Worm (Caenorhabditis elegans) whole organism, L3 larva: ENCODE results near the gene W08F4.13.
A peak's percentile ranks its signal among the peaks of the same experiment; 100 is the strongest.

Source experiments
- ZK546.5 ChIP-seq: sonication (generic microtip); optimal IDR thresholded peaks from 2 replicates; lab custom pipeline; 2017; ENCODE audit warnings: missing biosample characterization, missing genetic modification characterization
- aly-2 ChIP-seq: fragments of 150-350 bp; optimal IDR thresholded peaks from 2 replicates; lab custom pipeline; 2014; ENCODE audit warnings: missing biosample characterization, missing genetic modification characterization
- ama-1 ChIP-seq: fragments of 150-350 bp; optimal IDR thresholded peaks from 2 replicates; lab custom pipeline; 2018
- ceh-28 ChIP-seq: fragments of 150-350 bp; optimal IDR thresholded peaks from 2 replicates; lab custom pipeline; 2014; ENCODE audit warnings: missing biosample characterization, missing genetic modification reagents, missing genetic modification characterization
- ceh-82 ChIP-seq: fragments of 150-350 bp; optimal IDR thresholded peaks from 2 replicates; lab custom pipeline; 2014; ENCODE audit warnings: missing biosample characterization, missing genetic modification characterization
- ceh-9 ChIP-seq: sonication (generic microtip); optimal IDR thresholded peaks from 2 replicates; lab custom pipeline; 2018; ENCODE audit warnings: missing biosample characterization, missing genetic modification characterization
- daf-12 ChIP-seq: fragments of 150-350 bp; optimal IDR thresholded peaks from 2 replicates; lab custom pipeline; 2014; ENCODE audit warnings: missing biosample characterization, missing genetic modification reagents, missing genetic modification characterization
- egl-27 ChIP-seq: sonication (generic microtip); optimal IDR thresholded peaks from 4 replicates; lab custom pipeline; 2017; ENCODE audit warnings: missing biosample characterization, missing genetic modification reagents, missing genetic modification characterization
- egl-5 ChIP-seq: fragments of 150-350 bp; optimal IDR thresholded peaks from 2 replicates; lab custom pipeline; 2017; ENCODE audit warnings: missing biosample characterization, missing genetic modification reagents, missing genetic modification characterization, inconsistent platforms
- elt-2 ChIP-seq: sonication (generic microtip); optimal IDR thresholded peaks from 2 replicates; lab custom pipeline; 2016; ENCODE audit warnings: missing genetic modification reagents, mild to moderate bottlenecking, missing genetic modification characterization, missing compliant biosample characterization
- elt-3 ChIP-seq, 3 experiments: fragments of 150-350 bp in 1 of 3; sonication (generic microtip) in 2 of 3; optimal IDR thresholded peaks; 2 replicates in 2 of 3; 4 replicates in 1 of 3; lab custom pipeline; 2014 to 2017; ENCODE audit warnings: missing biosample characterization in 3 of 3, missing genetic modification characterization in 3 of 3
- eor-1 ChIP-seq, 2 experiments: fragments of 150-350 bp; optimal IDR thresholded peaks; 2 replicates each; lab custom pipeline; 2014 to 2018; ENCODE audit warnings: missing biosample characterization in 2 of 2, missing genetic modification characterization in 2 of 2
- fkh-10 ChIP-seq: sonication (generic microtip); optimal IDR thresholded peaks from 2 replicates; lab custom pipeline; 2017; ENCODE audit warnings: missing biosample characterization, missing genetic modification reagents, missing genetic modification characterization
- fkh-2 ChIP-seq: fragments of 150-350 bp; optimal IDR thresholded peaks from 2 replicates; lab custom pipeline; 2014; ENCODE audit warnings: missing biosample characterization, missing genetic modification reagents, missing genetic modification characterization
- fos-1 ChIP-seq: fragments of 150-350 bp; optimal IDR thresholded peaks from 2 replicates; lab custom pipeline; 2014; ENCODE audit warnings: missing biosample characterization, missing genetic modification characterization
- hmg-11 ChIP-seq: sonication (generic microtip); optimal IDR thresholded peaks from 2 replicates; lab custom pipeline; 2016; ENCODE audit warnings: missing genetic modification characterization, missing compliant biosample characterization
- lin-15B ChIP-seq: fragments of 150-350 bp; optimal IDR thresholded peaks from 2 replicates; lab custom pipeline; 2014; ENCODE audit warnings: missing biosample characterization, missing genetic modification characterization
- lin-39 ChIP-seq: fragments of 150-350 bp; optimal IDR thresholded peaks from 2 replicates; lab custom pipeline; 2018; ENCODE audit warnings: missing biosample characterization, missing genetic modification reagents, missing genetic modification characterization
- lsy-12 ChIP-seq: sonication (generic microtip); optimal IDR thresholded peaks from 2 replicates; lab custom pipeline; 2016; ENCODE audit warnings: mild to moderate bottlenecking, missing genetic modification characterization, missing compliant biosample characterization
- mdl-1 ChIP-seq: fragments of 150-350 bp; optimal IDR thresholded peaks from 2 replicates; lab custom pipeline; 2014; ENCODE audit warnings: missing biosample characterization, missing genetic modification characterization
- nhr-12 ChIP-seq: fragments of 150-350 bp; optimal IDR thresholded peaks from 2 replicates; lab custom pipeline; 2014; ENCODE audit warnings: missing biosample characterization, missing genetic modification characterization
- nhr-23 ChIP-seq: fragments of 150-350 bp; optimal IDR thresholded peaks from 2 replicates; lab custom pipeline; 2014; ENCODE audit warnings: missing biosample characterization, missing genetic modification reagents, missing genetic modification characterization
- nhr-25 ChIP-seq: sonication (generic microtip); optimal IDR thresholded peaks from 2 replicates; lab custom pipeline; 2017; ENCODE audit warnings: missing biosample characterization, missing genetic modification characterization
- nhr-43 ChIP-seq: sonication (generic microtip); optimal IDR thresholded peaks from 2 replicates; lab custom pipeline; 2016; ENCODE audit warnings: mild to moderate bottlenecking, missing genetic modification characterization, missing compliant biosample characterization; ENCODE audit not compliant: poor library complexity, severe bottlenecking
- nhr-67 ChIP-seq: fragments of 150-350 bp; optimal IDR thresholded peaks from 2 replicates; lab custom pipeline; 2014; ENCODE audit warnings: missing biosample characterization, missing genetic modification characterization
- nhr-76 ChIP-seq: fragments of 150-350 bp; sonication (generic microtip); optimal IDR thresholded peaks from 5 replicates; lab custom pipeline; 2014; ENCODE audit warnings: missing biosample characterization, missing genetic modification characterization
- nhr-77 ChIP-seq: fragments of 150-350 bp; optimal IDR thresholded peaks from 2 replicates; lab custom pipeline; 2014; ENCODE audit warnings: missing biosample characterization, missing genetic modification characterization
- pha-4 ChIP-seq: fragments of 150-350 bp; optimal IDR thresholded peaks from 2 replicates; lab custom pipeline; 2014; ENCODE audit warnings: missing biosample characterization, missing genetic modification reagents, missing genetic modification characterization
- sea-2 ChIP-seq: fragments of 150-350 bp; sonication (generic microtip); optimal IDR thresholded peaks from 4 replicates; lab custom pipeline; 2014; ENCODE audit warnings: missing biosample characterization, missing genetic modification reagents, missing genetic modification characterization
- snpc-4 ChIP-seq: fragments of 150-350 bp; optimal IDR thresholded peaks from 2 replicates; lab custom pipeline; 2014; ENCODE audit warnings: missing biosample characterization, missing genetic modification characterization
- unc-62 ChIP-seq: fragments of 150-350 bp; sonication (generic microtip); optimal IDR thresholded peaks from 4 replicates; lab custom pipeline; 2014; ENCODE audit warnings: missing biosample characterization, missing genetic modification reagents, missing genetic modification characterization
- zag-1 ChIP-seq: fragments of 150-350 bp; optimal IDR thresholded peaks from 2 replicates; lab custom pipeline; 2014; ENCODE audit warnings: missing biosample characterization, missing genetic modification characterization

W08F4.13 gene

DNA sequence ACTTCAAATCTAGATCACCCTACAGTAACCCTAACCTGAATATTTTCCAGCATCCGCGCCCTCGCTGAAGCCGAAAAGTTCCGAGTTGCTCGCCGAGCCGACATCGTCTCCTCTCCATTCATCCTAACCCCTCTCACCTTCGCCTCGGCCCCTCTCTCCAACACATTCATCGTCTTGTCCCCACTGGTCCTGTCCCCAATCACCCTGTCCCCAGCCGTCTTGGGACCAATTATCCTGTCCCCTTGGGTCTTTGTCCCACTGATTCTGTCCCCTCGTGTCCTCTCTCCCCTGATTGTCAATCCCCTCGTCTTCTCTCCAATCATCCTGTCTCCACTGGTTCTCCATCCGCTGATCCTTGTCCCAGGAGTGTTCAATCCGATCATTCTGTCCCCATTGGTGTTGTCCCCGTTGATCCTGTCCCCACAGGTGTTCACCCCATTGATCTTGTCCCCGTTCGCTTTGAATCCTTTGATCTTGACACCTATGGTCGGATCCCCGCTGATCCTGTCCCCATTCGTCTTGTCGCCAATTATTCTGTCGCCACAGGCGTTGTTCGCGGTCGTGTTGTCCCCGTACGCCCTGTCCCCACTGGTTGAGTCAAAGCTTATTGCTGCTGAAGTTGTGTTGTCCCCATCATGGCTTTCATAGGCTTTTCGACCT, 33.2 kb upstream of the W08F4.13 start, which contains the start of gene lips-7:
TSS of gene lips-7 (plus strand) at position 610 of the 660 bp plus-strand sequence.
- no peak for TF ChIP-seq pha-4 (tag; lab: Kevin White, UChicago)
- TF ChIP-seq lsy-12 (tag; lab: Kevin White, UChicago), result peak; percentile 40

DNA sequence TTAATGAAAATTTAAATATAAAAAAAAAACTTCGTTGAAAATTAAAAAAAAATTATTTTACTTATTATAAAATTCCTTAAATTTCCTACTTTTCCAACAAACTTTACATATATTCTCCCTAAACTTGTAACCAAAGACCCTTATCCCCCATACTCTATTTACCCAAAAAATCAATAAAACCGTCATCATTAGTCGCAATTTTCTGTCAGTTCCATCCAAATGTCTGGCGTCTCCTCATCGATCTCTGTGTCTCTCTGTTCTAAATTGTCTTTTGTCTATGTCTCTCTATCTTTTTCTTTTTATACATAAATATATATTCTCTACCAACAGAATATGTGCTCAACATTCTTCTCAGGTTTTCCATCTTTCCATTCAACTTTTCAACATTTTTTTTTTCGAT, 29.2 kb upstream of the W08F4.13 start:
- TF ChIP-seq nhr-77 (tag; lab: Kevin White, UChicago) (no peak), hmg-11 (peak; percentile 30), ceh-28 (peak; percentile 67), pha-4 (tag; lab: Kevin White, UChicago) (peak; percentile 44), fkh-2 (tag; lab: Kevin White, UChicago) (no peak), unc-62 (no peak), nhr-76 (tag; lab: Kevin White, UChicago) (no peak)

DNA sequence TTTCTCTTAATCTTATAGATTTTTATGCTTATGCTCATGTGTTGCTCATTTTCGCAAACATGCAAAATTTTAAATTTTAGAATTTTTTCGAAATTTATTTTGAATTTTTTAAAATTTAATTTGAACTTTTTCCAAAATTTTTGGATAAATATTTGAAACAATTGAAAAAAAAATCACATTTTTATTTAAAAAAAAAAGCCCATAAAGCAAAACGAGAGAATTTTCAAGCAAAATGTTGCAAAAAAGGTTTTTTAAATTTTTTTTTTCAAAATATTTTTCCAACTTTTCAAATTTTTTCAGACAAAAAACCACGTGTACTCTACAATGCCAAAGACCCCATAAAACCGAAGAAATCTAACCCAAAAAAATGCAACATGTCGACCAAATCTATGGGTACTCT, 28.4 kb upstream of the W08F4.13 start, which contains the start of the genes C09E8.1 and C09E8.6:
TSS of gene C09E8.1 (plus strand) at position 301 of the 400 bp plus-strand sequence.
TSS of gene C09E8.6 (plus strand) at position 313 of the 400 bp plus-strand sequence.
- TF ChIP-seq elt-2 (tag; lab: Kevin White, UChicago), result no peak
- TF ChIP-seq nhr-77 (tag; lab: Kevin White, UChicago), result no peak
- TF ChIP-seq hmg-11, result no peak
- TF ChIP-seq, all 47 proteins: peak for 0

DNA sequence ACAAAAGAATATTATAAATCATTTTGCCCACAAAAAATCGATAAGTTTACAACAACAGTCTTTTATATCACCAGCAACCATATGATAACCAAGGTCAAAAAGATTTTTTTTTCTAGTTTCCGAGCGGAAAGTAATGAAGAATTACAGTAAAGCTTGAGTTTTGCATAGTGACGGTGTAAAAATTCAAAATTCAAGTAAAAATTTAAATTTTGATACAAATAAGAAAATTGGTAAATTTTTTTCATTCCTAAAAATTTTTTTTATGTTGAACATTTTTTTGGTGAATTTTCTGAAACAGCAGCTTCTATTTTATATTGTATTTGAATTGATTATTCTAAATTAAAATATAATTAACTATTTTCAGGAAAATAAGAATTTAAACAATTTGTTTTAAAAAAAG, 15.8 kb upstream of the W08F4.13 start, which contains the start of gene W08F4.5:
TSS of gene W08F4.5 (minus strand) at position 101 of the 400 bp plus-strand sequence.
- no peak for TF ChIP-seq elt-3 (tag; optimal IDR thresholded peaks at IDR 0.05; lab: Kevin White, UChicago)
- peak; percentile 40 for TF ChIP-seq ceh-28
- TF ChIP-seq nhr-23 (tag; lab: Kevin White, UChicago), result peak; percentile 48
- no peak for TF ChIP-seq nhr-77 (tag; lab: Kevin White, UChicago)

DNA sequence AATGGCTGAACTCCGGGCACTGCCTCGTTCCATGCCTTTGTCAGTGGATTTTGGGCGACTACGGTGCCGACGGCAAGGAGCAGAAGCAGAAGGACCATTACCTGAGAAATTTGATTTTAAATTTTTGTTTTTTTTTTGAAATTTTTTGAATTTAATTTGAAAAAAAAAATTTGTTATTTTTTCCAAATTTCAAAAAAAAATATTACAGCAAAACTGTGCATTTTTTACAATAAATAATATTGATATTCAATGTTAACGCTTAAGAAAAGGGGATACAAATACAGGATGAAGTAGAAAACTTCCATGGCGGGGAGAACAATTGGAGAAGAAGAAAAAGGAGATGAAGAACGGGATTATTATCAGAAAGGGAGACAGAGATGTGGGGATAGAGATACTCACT, 12.6 kb upstream of the W08F4.13 start, which contains the start of gene mlt-8:
TSS of gene mlt-8 (minus strand) at position 101 of the 400 bp plus-strand sequence.
- TF ChIP-seq fos-1 (tag; lab: Kevin White, UChicago), result no peak
- no peak for TF ChIP-seq ama-1 (lab: Kevin White, UChicago)
- TF ChIP-seq sea-2 (GFP tag; lab: Kevin White, UChicago), result no peak
- no peak for TF ChIP-seq aly-2 (tag; lab: Kevin White, UChicago)
- no peak for TF ChIP-seq egl-5 (tag; lab: Kevin White, UChicago)
- TF ChIP-seq nhr-25 (tag; lab: Kevin White, UChicago), result no peak
- TF ChIP-seq ZK546.5 (tag; lab: Kevin White, UChicago), result no peak
- no peak for TF ChIP-seq lin-15B
- no peak for TF ChIP-seq fkh-10 (GFP tag; lab: Kevin White, UChicago)
- TF ChIP-seq egl-27, result no peak
- no peak for TF ChIP-seq hmg-11
- no peak for TF ChIP-seq zag-1 (tag; lab: Kevin White, UChicago)
- TF ChIP-seq ceh-9 (tag; lab: Kevin White, UChicago), result no peak
- TF ChIP-seq nhr-67 (tag; lab: Kevin White, UChicago), result no peak
- no peak for TF ChIP-seq snpc-4
- no peak for TF ChIP-seq nhr-43

DNA sequence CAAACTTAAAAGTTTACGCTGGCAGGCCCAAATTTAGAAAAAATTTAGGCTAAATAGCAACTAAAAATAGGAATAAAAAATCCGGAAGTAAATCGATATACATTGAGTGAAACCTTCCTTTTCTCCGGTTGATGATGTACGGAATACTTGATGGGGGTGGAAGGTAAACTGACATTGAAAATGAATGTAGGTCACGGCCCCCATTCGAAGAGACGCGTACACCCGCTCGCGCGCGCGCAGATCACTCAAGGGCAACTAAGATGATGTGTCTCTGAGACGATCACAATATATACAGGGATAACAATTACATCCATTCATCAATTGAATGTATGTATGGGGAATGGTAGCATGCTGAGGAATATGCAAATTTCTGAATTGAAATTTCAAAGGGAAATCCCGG, 10.5 kb upstream of the W08F4.13 start:
- TF ChIP-seq nhr-12 (no peak), hmg-11 (no peak), fkh-2 (tag; lab: Kevin White, UChicago) (no peak), daf-12 (no peak), lin-39 (no peak), nhr-23 (tag; lab: Kevin White, UChicago) (peak; percentile 78), nhr-77 (tag; lab: Kevin White, UChicago) (no peak), ceh-82 (tag; lab: Kevin White, UChicago) (no peak), mdl-1 (no peak), fkh-10 (GFP tag; lab: Kevin White, UChicago) (no peak), eor-1 (tag; optimal IDR thresholded peaks at IDR 0.05; lab: Kevin White, UChicago) (no peak), pha-4 (tag; lab: Kevin White, UChicago) (no peak), nhr-43 (no peak), fos-1 (tag; lab: Kevin White, UChicago) (no peak), nhr-25 (tag; lab: Kevin White, UChicago) (peak; percentile 61)
